Fruit fly (Drosophila melanogaster): ENCODE data around the gene Zip102B.
"Not testable (repeated sequence)": the region's sequence is repeated elsewhere in the genome, so short reads cannot be mapped to it uniquely, and the experiment has no call there.

Zip102B gene

DNA sequence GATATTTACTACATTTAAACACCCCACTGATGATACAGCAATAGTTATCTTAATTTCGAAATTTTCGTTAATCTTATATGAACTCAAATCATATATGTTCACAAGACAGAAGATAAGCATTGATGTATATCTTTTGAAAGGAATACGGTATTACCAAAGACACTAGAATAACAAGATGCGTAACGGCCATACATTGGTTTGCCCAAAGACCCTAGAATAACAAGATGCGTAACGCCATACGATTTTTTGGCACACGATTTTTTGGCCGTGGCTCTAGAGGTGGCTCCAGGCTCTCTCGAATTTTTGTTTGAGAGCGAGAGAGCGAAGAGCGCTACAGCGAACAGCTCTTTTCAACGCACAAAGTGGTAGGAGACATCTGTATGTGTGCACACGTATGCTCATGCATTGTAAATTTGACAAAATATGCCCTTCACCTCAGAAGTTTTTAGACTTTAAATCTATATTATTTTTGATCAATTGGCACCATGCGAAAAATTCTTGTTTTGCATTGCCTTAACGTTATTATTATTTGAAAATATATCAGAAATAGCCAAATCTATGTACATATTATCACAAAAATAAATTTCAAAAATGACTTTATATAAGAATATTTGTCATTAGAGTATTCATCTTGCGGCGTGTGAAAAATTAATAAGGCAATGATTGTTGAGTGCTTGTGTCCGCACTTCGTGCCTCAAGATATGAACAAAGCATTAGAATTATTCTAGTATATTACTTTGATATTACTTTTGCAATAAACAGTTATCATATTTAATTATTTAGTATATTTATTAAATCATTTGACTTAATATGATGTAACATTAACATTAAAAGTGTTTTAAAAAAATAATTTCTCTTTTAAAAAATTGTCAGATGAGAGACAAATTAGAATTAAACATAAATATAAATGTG is 7.2 kb downstream of the Zip102B start, which contains the start of gene Syt7:
Gene Syt7 (minus strand): TSS at position 51 of the 912 bp plus-strand sequence.
- TF ChIP-seq pan (optimal IDR thresholded peaks at IDR 0.05); CG8478 (optimal IDR thresholded peaks at IDR 0.05); EcR (GFP tag; optimal IDR thresholded peaks at IDR 0.05): not testable (repeated sequence)

DNA sequence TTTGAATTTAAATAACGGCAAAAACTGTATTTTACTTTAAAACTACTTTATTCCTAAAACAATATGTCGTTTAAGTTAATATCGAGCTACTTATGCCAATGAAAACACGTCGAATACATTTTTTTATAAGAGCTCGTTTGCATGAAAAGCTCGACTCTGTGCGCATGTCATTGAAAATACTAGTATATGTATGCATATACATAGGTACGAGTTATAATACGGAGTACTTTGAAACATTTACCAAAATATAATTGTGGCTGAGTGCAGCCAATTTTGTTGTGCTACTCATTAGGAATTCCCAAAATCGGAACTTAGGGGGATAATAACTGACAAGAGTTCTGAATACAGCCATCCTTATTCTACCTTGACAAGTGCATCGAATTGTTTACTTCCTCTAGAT is 8.2 kb downstream of the Zip102B start:
- TF ChIP-seq usp (GFP tag; optimal IDR thresholded peaks at IDR 0.05): no peak
- no peak for TF ChIP-seq CG8478 (optimal IDR thresholded peaks at IDR 0.05)
- no peak for TF ChIP-seq pan (optimal IDR thresholded peaks at IDR 0.05)
- no peak for TF ChIP-seq Dll (optimal IDR thresholded peaks at IDR 0.05)
- TF ChIP-seq EcR (GFP tag; optimal IDR thresholded peaks at IDR 0.05): no peak

DNA sequence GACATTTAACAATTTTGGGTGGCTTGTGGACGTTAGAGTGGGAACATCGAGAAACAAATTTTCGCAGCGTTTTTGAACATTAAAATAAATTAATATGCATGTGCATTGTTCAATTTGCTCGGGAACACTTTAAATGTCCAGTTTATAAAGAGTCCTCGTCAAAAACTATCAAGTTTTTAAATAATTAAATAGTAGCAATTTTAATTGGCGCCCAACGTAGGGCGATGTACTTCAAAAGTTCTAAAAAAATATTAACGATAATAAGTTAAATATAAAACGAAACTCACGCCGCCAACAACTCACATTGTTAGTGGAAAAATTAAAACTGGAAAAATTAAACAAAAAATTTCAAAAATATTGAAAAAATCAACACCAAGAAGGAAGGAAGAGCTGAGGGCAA is 21.5 kb downstream of the Zip102B start:
- no peak for TF ChIP-seq psq (optimal IDR thresholded peaks at IDR 0.05)
- no peak for TF ChIP-seq CG8478 (optimal IDR thresholded peaks at IDR 0.05)
- TF ChIP-seq usp (GFP tag; optimal IDR thresholded peaks at IDR 0.05): no peak
- TF ChIP-seq EcR (GFP tag; optimal IDR thresholded peaks at IDR 0.05): no peak
- no peak for TF ChIP-seq pan (optimal IDR thresholded peaks at IDR 0.05)
- no peak for TF ChIP-seq Dll (optimal IDR thresholded peaks at IDR 0.05)

DNA sequence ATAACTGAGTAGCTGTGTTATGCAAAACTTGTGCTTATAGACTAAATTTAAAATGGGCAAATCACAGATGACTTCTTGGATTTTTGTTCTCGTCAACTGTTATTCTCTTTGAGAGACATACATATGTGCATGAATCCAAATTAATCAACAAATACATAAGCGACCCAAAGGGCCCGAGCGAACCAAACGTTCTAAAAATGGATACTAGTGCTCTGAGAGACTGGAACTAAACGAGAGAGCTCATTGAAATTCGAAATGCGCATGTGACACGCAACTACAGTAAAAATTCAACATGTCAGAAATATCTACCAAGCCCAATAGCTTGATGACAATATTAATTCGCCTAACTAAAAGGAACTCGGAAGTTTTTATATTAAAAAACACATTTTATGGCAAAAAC is 37.6 kb downstream of the Zip102B start, which contains the start of gene NfI:
Gene NfI (minus strand): TSS at position 45 of the 400 bp plus-strand sequence.
- no peak for TF ChIP-seq psq (optimal IDR thresholded peaks at IDR 0.05)
- TF ChIP-seq usp (GFP tag; optimal IDR thresholded peaks at IDR 0.05): no peak
- TF ChIP-seq pan (optimal IDR thresholded peaks at IDR 0.05): no peak
- TF ChIP-seq CG8478 (optimal IDR thresholded peaks at IDR 0.05): no peak
- no peak for TF ChIP-seq Dll (optimal IDR thresholded peaks at IDR 0.05)
- TF ChIP-seq EcR (GFP tag; optimal IDR thresholded peaks at IDR 0.05): no peak

DNA sequence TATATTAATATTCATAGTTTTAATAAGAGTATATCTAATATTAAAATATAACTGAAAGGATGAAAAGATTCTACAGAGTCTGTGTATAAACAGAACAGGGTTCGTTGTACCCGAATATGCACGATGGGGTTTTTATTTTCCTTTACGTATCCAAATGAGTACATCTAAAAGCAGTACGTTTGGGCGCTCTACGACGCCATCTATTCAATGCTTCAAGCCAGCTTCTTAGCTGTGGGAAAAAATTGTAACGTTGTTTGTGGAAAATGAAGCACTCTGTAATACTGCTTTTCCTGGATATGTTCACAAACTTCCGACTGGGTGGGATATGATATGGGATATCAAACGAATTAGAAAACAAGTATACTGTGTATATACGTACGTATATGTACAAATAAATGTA is 39.2 kb downstream of the Zip102B start:
- no peak for TF ChIP-seq CG8478 (optimal IDR thresholded peaks at IDR 0.05)
- TF ChIP-seq pan (optimal IDR thresholded peaks at IDR 0.05): no peak
- no peak for TF ChIP-seq usp (GFP tag; optimal IDR thresholded peaks at IDR 0.05)
- no peak for TF ChIP-seq Dll (optimal IDR thresholded peaks at IDR 0.05)
- no peak for TF ChIP-seq EcR (GFP tag; optimal IDR thresholded peaks at IDR 0.05)
- no peak for TF ChIP-seq psq (optimal IDR thresholded peaks at IDR 0.05)

DNA sequence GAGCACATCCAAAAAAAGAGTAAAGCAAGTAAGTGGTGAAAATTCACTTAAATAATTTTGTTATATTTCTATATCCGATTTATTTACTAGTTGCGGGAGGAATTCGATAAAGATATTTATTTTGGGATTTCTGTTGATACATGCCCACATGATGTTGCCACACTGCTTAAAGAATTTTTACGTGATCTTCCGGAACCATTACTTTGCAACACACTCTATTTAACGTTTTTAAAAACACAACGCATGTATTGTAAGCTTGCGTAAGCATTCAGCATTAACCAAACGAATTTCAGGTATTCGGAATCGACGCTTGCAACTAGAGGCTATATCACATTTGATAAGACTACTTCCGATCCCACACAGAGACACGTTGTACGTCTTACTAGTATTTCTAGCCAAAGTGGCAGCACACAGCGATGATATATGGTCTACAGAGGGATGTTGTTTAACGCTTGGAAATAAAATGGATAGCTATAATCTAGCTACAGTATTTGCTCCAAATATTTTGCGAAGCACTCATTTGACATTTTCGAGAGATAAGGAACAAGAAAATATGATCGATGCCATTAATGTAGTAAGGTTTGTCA is 52.3 kb downstream of the Zip102B start:
- no peak for TF ChIP-seq pan (optimal IDR thresholded peaks at IDR 0.05)
- no peak for TF ChIP-seq Dll (optimal IDR thresholded peaks at IDR 0.05)
- TF ChIP-seq EcR (GFP tag; optimal IDR thresholded peaks at IDR 0.05): no peak
- no peak for TF ChIP-seq CG8478 (optimal IDR thresholded peaks at IDR 0.05)

Data from whole organism.